Fruit fly (Drosophila melanogaster): ENCODE measurements around the gene Uxs.

Gene Uxs

dm6 chr3L:8180464-8181137, at the start of gene Uxs, which contains the start of gene mthl7:
Gene Uxs (plus strand): TSS chr3L:8180923.
Gene mthl7 (minus strand): TSS chr3L:8180514.
- no peak for TF ChIP-seq Hr83 (GFP tag; optimal IDR thresholded peaks at IDR 0.05; ENCODE audit: poor library complexity, severe bottlenecking)
- no peak for TF ChIP-seq br (GFP tag; optimal IDR thresholded peaks at IDR 0.05)
- no peak for TF ChIP-seq N (GFP tag; optimal IDR thresholded peaks at IDR 0.05)
- TF ChIP-seq OdsH (GFP tag; optimal IDR thresholded peaks at IDR 0.05): no peak
- no peak for TF ChIP-seq rgr (GFP tag; optimal IDR thresholded peaks at IDR 0.05)
- no peak for TF ChIP-seq sage (GFP tag; optimal IDR thresholded peaks at IDR 0.05)
- TF ChIP-seq Dif (GFP tag; optimal IDR thresholded peaks at IDR 0.05; ENCODE audit: partially characterized antibody): no peak
- no peak for TF ChIP-seq Hr78 (GFP tag; optimal IDR thresholded peaks at IDR 0.05)
- no peak for TF ChIP-seq dmrt93B (GFP tag; optimal IDR thresholded peaks at IDR 0.05)
- no peak for TF ChIP-seq fru (GFP tag; optimal IDR thresholded peaks at IDR 0.05)
- no peak for TF ChIP-seq woc (GFP tag; optimal IDR thresholded peaks at IDR 0.05)
- no peak for TF ChIP-seq Vsx2 (GFP tag; optimal IDR thresholded peaks at IDR 0.05; ENCODE audit: partially characterized antibody)
- TF ChIP-seq tai (GFP tag; optimal IDR thresholded peaks at IDR 0.05): no peak
- TF ChIP-seq Mio (GFP tag; optimal IDR thresholded peaks at IDR 0.05): no peak
- no peak for TF ChIP-seq CG9705 (GFP tag; optimal IDR thresholded peaks at IDR 0.05)
- no peak for TF ChIP-seq Hnf4 (GFP tag; optimal IDR thresholded peaks at IDR 0.05)
- TF ChIP-seq Myc (optimal IDR thresholded peaks at IDR 0.05): no peak
- no peak for TF ChIP-seq CrebA (GFP tag; optimal IDR thresholded peaks at IDR 0.05; ENCODE audit: borderline replicate concordance)

DNA sequence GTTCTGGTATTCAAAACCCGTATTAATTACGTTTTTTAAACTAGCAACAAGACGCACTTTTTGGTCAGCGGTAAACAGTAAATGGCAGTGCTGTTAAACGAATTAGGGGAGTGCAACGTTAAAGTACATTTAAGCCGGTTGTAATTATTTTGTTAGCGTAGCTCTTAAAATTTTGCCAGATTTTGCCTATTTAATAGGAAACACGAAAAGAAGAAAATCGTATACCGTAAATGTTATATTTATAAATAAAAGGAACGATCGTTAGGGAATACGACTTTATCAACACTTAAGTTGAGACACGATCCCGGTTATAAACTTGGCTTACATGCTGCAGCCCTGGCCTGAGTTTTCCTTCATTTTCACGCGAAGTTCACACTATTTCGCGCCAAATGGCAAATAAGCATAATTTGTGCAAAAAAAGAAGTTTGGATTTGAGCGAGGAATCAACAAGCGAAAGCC, 43.2 kb upstream of the Uxs start, which contains the start of the genes Setx and mus301:
Setx (minus strand) TSS at position 51 of the 459 bp plus-strand sequence.
mus301 (plus strand) TSS at position 361 of the 459 bp plus-strand sequence.
- no peak for TF ChIP-seq Hnf4 (GFP tag; optimal IDR thresholded peaks at IDR 0.05)
- TF ChIP-seq ey (GFP tag; optimal IDR thresholded peaks at IDR 0.05): peak; percentile 77
- peak; percentile 84 for TF ChIP-seq HLH106 (tag; optimal IDR thresholded peaks at IDR 0.05)
- TF ChIP-seq Myc (optimal IDR thresholded peaks at IDR 0.05): peak; percentile 39
- TF ChIP-seq jim (GFP tag; optimal IDR thresholded peaks at IDR 0.05): no peak
- TF ChIP-seq OdsH (GFP tag; optimal IDR thresholded peaks at IDR 0.05): peak; percentile 72
- peak; percentile 76 for TF ChIP-seq Sp1 (GFP tag; optimal IDR thresholded peaks at IDR 0.05)
- TF ChIP-seq br (GFP tag; optimal IDR thresholded peaks at IDR 0.05): peak; percentile 82
- no peak for TF ChIP-seq Abd-B (GFP tag; optimal IDR thresholded peaks at IDR 0.05)
- TF ChIP-seq psq (GFP tag; optimal IDR thresholded peaks at IDR 0.05): peak; percentile 76
- peak; percentile 87 for TF ChIP-seq h (GFP tag; optimal IDR thresholded peaks at IDR 0.05)
- TF ChIP-seq rgr (GFP tag; optimal IDR thresholded peaks at IDR 0.05): peak; percentile 84
- TF ChIP-seq CG32264 (GFP tag; optimal IDR thresholded peaks at IDR 0.05): peak; percentile 74
- TF ChIP-seq sv (GFP tag; optimal IDR thresholded peaks at IDR 0.05): peak; percentile 89
- TF ChIP-seq CG9705 (GFP tag; optimal IDR thresholded peaks at IDR 0.05): peak; percentile 76
- TF ChIP-seq Hr78 (GFP tag; optimal IDR thresholded peaks at IDR 0.05): no peak
- peak; percentile 17 to 89 for TF ChIP-seq foxo (GFP tag; optimal IDR thresholded peaks at IDR 0.05)
- no peak for TF ChIP-seq tai (GFP tag; optimal IDR thresholded peaks at IDR 0.05)
- TF ChIP-seq dsf (GFP tag; optimal IDR thresholded peaks at IDR 0.05; ENCODE audit: borderline replicate concordance): peak; percentile 68
- no peak for TF ChIP-seq sage (GFP tag; optimal IDR thresholded peaks at IDR 0.05)

DNA sequence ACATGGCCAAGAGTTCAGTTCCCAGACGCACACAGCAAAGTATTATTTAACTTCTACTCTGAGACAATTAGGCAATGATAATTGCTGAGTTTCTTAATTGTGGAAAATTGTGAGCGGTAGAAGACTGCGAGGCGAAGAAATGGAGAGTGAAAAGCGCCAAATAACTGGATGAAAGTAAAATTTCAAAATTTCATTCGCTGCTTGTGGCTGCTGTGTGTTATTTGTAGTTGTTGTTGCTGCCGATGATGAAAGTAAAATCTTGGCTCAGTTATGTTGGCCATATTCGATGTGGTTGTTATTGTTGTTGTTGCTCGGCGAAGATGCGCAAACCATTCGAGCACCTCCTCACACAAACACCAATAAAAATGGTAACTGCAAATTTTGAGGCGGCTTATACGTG, 30.4 kb upstream of the Uxs start:
- TF ChIP-seq Myc (optimal IDR thresholded peaks at IDR 0.05) (no peak), woc (GFP tag; optimal IDR thresholded peaks at IDR 0.05) (no peak), Dif (GFP tag; optimal IDR thresholded peaks at IDR 0.05; ENCODE audit: partially characterized antibody) (no peak), Dfd (GFP tag; optimal IDR thresholded peaks at IDR 0.05) (no peak), Abd-B (GFP tag; optimal IDR thresholded peaks at IDR 0.05) (no peak)

DNA sequence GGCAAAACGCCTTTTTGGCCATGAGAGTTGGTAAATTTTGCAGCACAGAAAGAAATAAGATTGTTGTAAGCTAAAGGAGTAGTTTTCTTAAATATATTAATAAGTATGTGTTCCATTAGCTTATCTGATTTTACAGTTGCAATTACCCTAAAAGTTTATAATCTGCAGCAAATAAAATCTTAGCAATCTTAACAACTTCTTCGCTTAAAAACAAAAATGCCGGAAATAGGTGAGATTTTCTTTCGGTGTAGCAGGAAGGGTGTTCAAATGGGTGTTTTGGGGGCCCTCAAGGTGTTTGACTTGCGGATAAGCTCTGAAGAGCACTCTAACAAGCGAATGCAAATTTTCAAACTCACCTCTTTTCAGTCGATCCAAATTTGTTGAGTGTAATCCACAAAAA, 29.9 kb upstream of the Uxs start:
- peak; percentile 23 for TF ChIP-seq HLH106 (tag; optimal IDR thresholded peaks at IDR 0.05)
- no peak for TF ChIP-seq usp (GFP tag; optimal IDR thresholded peaks at IDR 0.05)
- TF ChIP-seq sv (GFP tag; optimal IDR thresholded peaks at IDR 0.05): no peak
- TF ChIP-seq Jra (GFP tag; optimal IDR thresholded peaks at IDR 0.05): no peak

Measured in whole organism, wandering third instar larva.